Worm (Caenorhabditis elegans): Measurements from ENCODE around the gene F02E11.2.

DNA sequence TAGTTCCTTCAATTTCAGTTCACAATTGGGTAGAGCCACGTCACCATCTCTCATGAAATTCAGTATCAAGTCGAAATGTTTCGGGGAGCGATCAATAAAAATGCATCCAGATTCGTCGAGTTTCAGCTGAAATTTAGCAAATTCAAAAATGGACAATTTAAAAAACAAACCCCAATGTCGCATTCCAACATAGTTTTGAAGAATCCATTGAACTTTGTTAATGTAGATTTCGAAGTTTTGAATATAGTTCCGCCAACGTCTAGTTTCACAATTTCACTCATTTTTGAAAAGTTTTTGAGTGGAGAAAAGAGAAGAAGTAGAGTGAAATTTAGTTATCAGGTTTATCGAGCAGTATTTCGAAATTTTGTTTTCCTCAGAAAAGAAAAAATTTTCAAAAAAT, 40.9 kb upstream of the F02E11.2 start, which contains the start of gene ZC239.14:
- TF ChIP-seq sma-9 (GFP tag; optimal IDR thresholded peaks at IDR 0.05) = no peak
- no peak for TF ChIP-seq sma-9 (tag; optimal IDR thresholded peaks at IDR 0.05)
- no peak for TF ChIP-seq nhr-12 (tag; optimal IDR thresholded peaks at IDR 0.05)
